Worm (Caenorhabditis elegans) whole organism, young adult: ENCODE data around the gene ZC513.3.

Source experiments
- B0261.1 ChIP-seq: sonication (generic microtip); optimal IDR thresholded peaks from 2 replicates; lab custom pipeline; 2016; ENCODE audit warnings: mild to moderate bottlenecking, missing genetic modification characterization, moderate library complexity, missing compliant biosample characterization
- B0336.3 ChIP-seq: fragments of 200-800 bp; sonication (Bioruptor generic); IDR thresholded peaks from 2 replicates; pipeline ENCODE4 v1.3.6; 2022; ENCODE audit warnings: missing genetic modification characterization, missing compliant biosample characterization
- F10E7.11 ChIP-seq: sonication (generic microtip); optimal IDR thresholded peaks from 2 replicates; lab custom pipeline; 2017; ENCODE audit warnings: mild to moderate bottlenecking, missing genetic modification characterization, moderate library complexity, missing compliant biosample characterization
- F37B4.10 ChIP-seq: fragments of 200-800 bp; sonication (Bioruptor generic); IDR thresholded peaks from 2 replicates; pipeline ENCODE4 v1.3.6; 2022; ENCODE audit warnings: missing genetic modification characterization, missing compliant biosample characterization
- F52B5.7 ChIP-seq: sonication (generic microtip); optimal IDR thresholded peaks from 2 replicates; lab custom pipeline; 2016; ENCODE audit warnings: mild to moderate bottlenecking, missing genetic modification characterization, missing compliant biosample characterization
- F55B11.4 ChIP-seq: sonication (generic microtip); optimal IDR thresholded peaks from 2 replicates; lab custom pipeline; 2016; ENCODE audit warnings: missing compliant biosample characterization, missing genetic modification characterization, borderline replicate concordance; ENCODE audit not compliant: insufficient read depth
- T26A5.8 ChIP-seq: sonication (generic microtip); optimal IDR thresholded peaks from 2 replicates; lab custom pipeline; 2016; ENCODE audit warnings: missing genetic modification characterization, missing compliant biosample characterization
- Y53G8AR.9 ChIP-seq: fragments of 200-800 bp; sonication (Bioruptor generic); conservative IDR thresholded peaks from 2 replicates; pipeline ENCODE4 v1.3.6; 2022; ENCODE audit warnings: missing genetic modification reagents, missing genetic modification characterization, missing compliant biosample characterization
- attf-5 ChIP-seq: fragments of 200-800 bp; sonication (Bioruptor generic); optimal IDR thresholded peaks from 2 replicates; lab custom pipeline; 2018; ENCODE audit warnings: mild to moderate bottlenecking, missing genetic modification characterization, missing compliant biosample characterization
- bed-1 ChIP-seq: fragments of 200-800 bp; sonication (Bioruptor generic); IDR thresholded peaks from 2 replicates; pipeline ENCODE4 v1.3.6; 2022; ENCODE audit warnings: missing genetic modification reagents, missing genetic modification characterization, missing compliant biosample characterization
- ccch-3 ChIP-seq: fragments of 200-800 bp; sonication (Bioruptor generic); optimal IDR thresholded peaks from 2 replicates; lab custom pipeline; 2018; ENCODE audit warnings: mild to moderate bottlenecking, missing genetic modification characterization, missing compliant biosample characterization
- dpl-1 ChIP-seq: fragments of 150-350 bp; optimal IDR thresholded peaks from 2 replicates; lab custom pipeline; 2014; ENCODE audit warnings: missing biosample characterization, missing genetic modification reagents, missing genetic modification characterization
- ets-4 ChIP-seq: fragments of 200-800 bp; sonication (Bioruptor generic); optimal IDR thresholded peaks from 2 replicates; lab custom pipeline; 2018; ENCODE audit warnings: mild to moderate bottlenecking, missing genetic modification characterization, missing compliant biosample characterization
- lin-26 ChIP-seq: fragments of 200-800 bp; sonication (Bioruptor generic); IDR thresholded peaks from 2 replicates; pipeline ENCODE4 v1.3.6; 2022; ENCODE audit warnings: missing genetic modification reagents, missing genetic modification characterization, missing compliant biosample characterization
- lin-35 ChIP-seq, 3 experiments: fragments of 150-350 bp in 2 of 3; sonication (generic microtip) in 1 of 3; optimal IDR thresholded peaks; 2 replicates each; lab custom pipeline; 2014 to 2018; ENCODE audit warnings: missing biosample characterization in 3 of 3, missing genetic modification characterization in 3 of 3, missing genetic modification reagents in 3 of 3
- lir-1 ChIP-seq: fragments of 200-800 bp; sonication (Bioruptor generic); conservative IDR thresholded peaks from 2 replicates; pipeline ENCODE4 v1.3.6; 2022; ENCODE audit warnings: missing genetic modification reagents, missing genetic modification characterization, missing compliant biosample characterization
- nhr-90 ChIP-seq: sonication (generic microtip); optimal IDR thresholded peaks from 2 replicates; lab custom pipeline; 2016; ENCODE audit warnings: missing genotype, mild to moderate bottlenecking, missing genetic modification characterization, missing compliant biosample characterization
- sea-2 ChIP-seq: fragments of 200-800 bp; sonication (Bioruptor generic); IDR thresholded peaks from 2 replicates; pipeline ENCODE4 v1.3.6; 2022; ENCODE audit warnings: missing genetic modification characterization, missing compliant biosample characterization
- snpc-4 ChIP-seq, 5 experiments: fragments of 150-350 bp in 1 of 5; sonication (generic microtip) in 4 of 5; optimal IDR thresholded peaks; 2 replicates each; lab custom pipeline; 2014 to 2018; ENCODE audit warnings: missing genetic modification characterization in 5 of 5, missing biosample characterization in 3 of 5, antibody characterized with exemption in 2 of 5, mild to moderate bottlenecking in 2 of 5, missing compliant biosample characterization in 2 of 5, missing genotype in 2 of 5, moderate library complexity in 2 of 5, missing genetic modification reagents in 1 of 5
- somi-1 ChIP-seq: fragments of 200-800 bp; sonication (Bioruptor generic); optimal IDR thresholded peaks from 2 replicates; lab custom pipeline; 2018; ENCODE audit warnings: mild to moderate bottlenecking, missing genetic modification characterization, missing compliant biosample characterization
- tbx-9 ChIP-seq: sonication (generic microtip); optimal IDR thresholded peaks from 2 replicates; lab custom pipeline; 2016; ENCODE audit warnings: borderline replicate concordance, missing genetic modification characterization, inconsistent platforms, missing compliant biosample characterization
- ztf-22 ChIP-seq: fragments of 200-800 bp; sonication (Bioruptor generic); optimal IDR thresholded peaks from 2 replicates; lab custom pipeline; 2018; ENCODE audit warnings: mild to moderate bottlenecking, missing genetic modification characterization, moderate library complexity, missing compliant biosample characterization
- ztf-25 ChIP-seq: fragments of 200-800 bp; sonication (Bioruptor generic); IDR thresholded peaks from 2 replicates; pipeline ENCODE4 v1.3.6; 2022; ENCODE audit warnings: missing genetic modification reagents, missing genetic modification characterization, missing compliant biosample characterization
- ztf-26 ChIP-seq: sonication (generic microtip); optimal IDR thresholded peaks from 2 replicates; lab custom pipeline; 2017; ENCODE audit warnings: missing genetic modification characterization, missing compliant biosample characterization

The ZC513.3 gene

DNA sequence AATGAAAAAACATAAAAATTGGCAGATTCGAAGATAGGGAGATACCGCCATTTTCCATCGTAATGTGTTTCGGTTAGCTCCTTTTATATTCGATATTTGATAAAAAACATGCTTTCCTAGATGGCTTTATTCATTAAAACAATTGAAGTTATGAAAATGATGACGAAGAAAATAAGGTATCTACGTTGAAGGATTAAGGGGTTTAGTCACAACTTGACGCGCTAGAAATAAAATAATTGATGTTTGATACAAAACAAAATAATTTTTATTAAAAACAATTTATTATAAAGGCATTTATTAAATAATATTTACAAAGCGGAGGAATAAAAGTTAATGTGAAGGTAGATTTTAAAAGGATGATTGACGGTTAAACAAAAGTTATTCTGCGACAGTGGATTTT is 43.8 kb downstream of the ZC513.3 start, which contains the start of gene str-130:
Gene str-130 (minus strand): TSS at position 101 of the 400 bp plus-strand sequence.
- no peak for TF ChIP-seq snpc-4 (GFP tag; optimal IDR thresholded peaks at IDR 0.05; lab: Kevin White, UChicago)
- no peak for TF ChIP-seq snpc-4 (tag; optimal IDR thresholded peaks at IDR 0.05; lab: Kevin White, UChicago)
- no peak for TF ChIP-seq lin-26
- no peak for TF ChIP-seq F52B5.7 (tag; lab: Kevin White, UChicago)

DNA sequence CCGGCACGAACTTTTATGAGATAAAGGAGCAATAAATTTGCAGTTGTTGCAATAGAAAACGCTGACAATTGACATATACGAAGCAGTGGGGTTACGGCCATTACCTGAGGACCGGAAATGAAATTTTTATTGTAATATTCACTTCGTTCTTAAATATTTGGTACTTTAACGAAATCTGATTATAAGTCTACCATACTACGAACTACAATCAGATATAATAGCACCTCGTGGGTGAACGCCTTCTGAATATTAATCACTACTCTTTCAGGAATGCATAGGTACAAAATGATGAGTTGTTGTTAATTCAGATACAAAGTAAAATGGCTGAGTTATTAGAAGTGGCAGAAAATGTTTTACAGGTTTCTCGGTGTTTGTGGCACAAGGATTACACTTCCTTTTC is 45.6 kb downstream of the ZC513.3 start, which contains the start of gene str-129:
Gene str-129 (minus strand): TSS at position 101 of the 400 bp plus-strand sequence.
- no peak for TF ChIP-seq ets-4 (GFP tag; lab: Kevin White, UChicago)
- no peak for TF ChIP-seq ccch-3
- no peak for TF ChIP-seq F10E7.11
- TF ChIP-seq F55B11.4 = no peak
- TF ChIP-seq sea-2 (GFP tag; lab: Robert Waterston, UW) = no peak

DNA sequence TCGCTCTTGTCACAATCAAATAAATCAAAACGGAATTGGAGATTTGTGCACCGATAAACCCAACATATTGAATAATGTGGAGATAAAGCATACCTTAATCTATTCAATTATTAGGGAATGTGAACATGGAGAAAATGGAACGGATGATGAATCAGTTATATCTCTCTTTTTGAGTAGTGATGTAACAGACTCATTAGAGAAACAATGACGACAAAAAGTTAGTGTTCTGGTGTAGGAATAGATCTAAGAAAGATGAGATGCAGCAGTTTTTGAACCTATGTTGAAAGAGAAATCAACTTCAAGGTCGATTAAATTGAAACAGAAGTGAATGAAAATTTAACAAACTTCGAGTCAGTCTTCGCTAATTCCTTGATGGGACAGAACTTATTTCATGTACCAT is 48.6 kb downstream of the ZC513.3 start, which contains the start of gene str-146:
Gene str-146 (minus strand): TSS at position 101 of the 400 bp plus-strand sequence.
- no peak for TF ChIP-seq B0336.3 (GFP tag; lab: Robert Waterston, UW)
- no peak for TF ChIP-seq bed-1 (GFP tag; lab: Robert Waterston, UW)
- TF ChIP-seq, all 124 proteins: peak for 0

DNA sequence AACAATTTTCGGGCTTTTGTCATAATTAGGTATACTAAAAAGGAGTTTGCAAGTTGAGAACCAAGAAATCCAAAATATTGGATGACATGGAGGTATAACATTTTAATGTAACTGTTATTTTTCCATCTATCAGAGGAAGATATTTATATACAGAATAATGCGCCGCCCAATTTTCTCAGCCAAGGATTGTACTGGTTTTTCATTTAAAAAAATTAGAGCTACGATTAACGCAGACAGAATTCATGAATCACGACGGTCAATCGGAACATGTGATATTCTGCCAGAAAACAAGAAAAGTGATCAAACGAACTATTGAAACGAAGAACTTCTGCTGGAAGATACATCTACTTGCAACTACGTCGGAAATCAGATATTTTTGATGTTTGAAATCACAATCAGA is 51.4 kb downstream of the ZC513.3 start, which contains the start of gene str-145:
Gene str-145 (minus strand): TSS at position 101 of the 400 bp plus-strand sequence.
- TF ChIP-seq lir-1 (GFP tag; lab: Robert Waterston, UW) = no peak
- no peak for TF ChIP-seq tbx-9 (tag; lab: Kevin White, UChicago)
- no peak for TF ChIP-seq ztf-22
- TF ChIP-seq dpl-1 = no peak
- no peak for TF ChIP-seq snpc-4 (GFP tag; optimal IDR thresholded peaks at IDR 0.05; lab: Kevin White, UChicago)
- no peak for TF ChIP-seq snpc-4 (tag; optimal IDR thresholded peaks at IDR 0.05; lab: Kevin White, UChicago)
- no peak for TF ChIP-seq ets-4 (GFP tag; lab: Kevin White, UChicago)
- no peak for TF ChIP-seq attf-5 (GFP tag; lab: Kevin White, UChicago)
- TF ChIP-seq ztf-25 (GFP tag; lab: Robert Waterston, UW) = no peak
- TF ChIP-seq Y53G8AR.9 (GFP tag; lab: Robert Waterston, UW) = no peak
- no peak for TF ChIP-seq ccch-3
- no peak for TF ChIP-seq B0261.1 (tag; lab: Kevin White, UChicago)
- TF ChIP-seq F37B4.10 = no peak
- TF ChIP-seq ztf-26 (tag; lab: Kevin White, UChicago) = no peak
- TF ChIP-seq T26A5.8 (tag; lab: Kevin White, UChicago) = no peak
- no peak for TF ChIP-seq lin-35 (GFP tag; optimal IDR thresholded peaks at IDR 0.05; lab: Kevin White, UChicago)
- TF ChIP-seq nhr-90 (tag; lab: Kevin White, UChicago) = no peak
- no peak for TF ChIP-seq somi-1 (GFP tag; lab: Kevin White, UChicago)
